Fruit fly (Drosophila melanogaster): ENCODE results near the gene CG31287.

CG31287 gene

dm6 chr3R:16249829-16250814 is 47.0 kb downstream of the CG31287 start:
- TF ChIP-seq h (optimal IDR thresholded peaks at IDR 0.05) (no peak), Myc (optimal IDR thresholded peaks at IDR 0.05) (no peak), insv (optimal IDR thresholded peaks at IDR 0.05) (no peak)

- TF ChIP-seq psq (optimal IDR thresholded peaks at IDR 0.05) (no peak), ttk (optimal IDR thresholded peaks at IDR 0.05) (no peak), Sin3A (optimal IDR thresholded peaks at IDR 0.05) (no peak), insv (optimal IDR thresholded peaks at IDR 0.05) (no peak), h (optimal IDR thresholded peaks at IDR 0.05) (no peak), Myc (optimal IDR thresholded peaks at IDR 0.05) (no peak)
Observed at dm6 chr3R:16251270-16251925, 48.2 kb downstream of the CG31287 start.

dm6 chr3R:16251926-16252287 is 48.7 kb downstream of the CG31287 start:
- TF ChIP-seq Myc (optimal IDR thresholded peaks at IDR 0.05) (no peak), Sin3A (optimal IDR thresholded peaks at IDR 0.05) (no peak), psq (optimal IDR thresholded peaks at IDR 0.05) (no peak), ttk (optimal IDR thresholded peaks at IDR 0.05) (no peak), insv (optimal IDR thresholded peaks at IDR 0.05) (no peak), h (optimal IDR thresholded peaks at IDR 0.05) (no peak)

dm6 chr3R:16252898-16253412 is 49.8 kb downstream of the CG31287 start:
- TF ChIP-seq h (optimal IDR thresholded peaks at IDR 0.05) (no peak), Sin3A (optimal IDR thresholded peaks at IDR 0.05) (no peak), insv (optimal IDR thresholded peaks at IDR 0.05) (no peak), Myc (optimal IDR thresholded peaks at IDR 0.05) (no peak), psq (optimal IDR thresholded peaks at IDR 0.05) (no peak), ttk (optimal IDR thresholded peaks at IDR 0.05) (no peak)

- no peak for TF ChIP-seq Myc (optimal IDR thresholded peaks at IDR 0.05)
- TF ChIP-seq ttk (optimal IDR thresholded peaks at IDR 0.05): no peak
- TF ChIP-seq insv (optimal IDR thresholded peaks at IDR 0.05): no peak
- TF ChIP-seq h (optimal IDR thresholded peaks at IDR 0.05): no peak
- no peak for TF ChIP-seq Sin3A (optimal IDR thresholded peaks at IDR 0.05)
- TF ChIP-seq psq (optimal IDR thresholded peaks at IDR 0.05): no peak
Observed at dm6 chr3R:16253427-16253883, 50.3 kb downstream of the CG31287 start.

- TF ChIP-seq psq (optimal IDR thresholded peaks at IDR 0.05) (no peak), Myc (optimal IDR thresholded peaks at IDR 0.05) (no peak), Sin3A (optimal IDR thresholded peaks at IDR 0.05) (no peak), ttk (optimal IDR thresholded peaks at IDR 0.05) (no peak), h (optimal IDR thresholded peaks at IDR 0.05) (no peak), insv (optimal IDR thresholded peaks at IDR 0.05) (no peak)
Observed at dm6 chr3R:16253974-16254408, 50.8 kb downstream of the CG31287 start.

All from Kc167 (cell line).